Fruit fly (Drosophila melanogaster) whole organism, prepupa: ENCODE results near the gene CG4066.

Experiments
- CG11902 ChIP-seq: fragments of 200-800 bp; sonication (Bioruptor generic); optimal IDR thresholded peaks from 3 replicates; lab custom pipeline; 2016; ENCODE audit warnings: missing biosample characterization, missing genetic modification characterization
- CG34406 ChIP-seq: fragments of 200-800 bp; sonication (Bioruptor generic); optimal IDR thresholded peaks from 3 replicates; lab custom pipeline; 2016; ENCODE audit warnings: missing biosample characterization, missing genetic modification characterization
- CG3919 ChIP-seq: fragments of 200-800 bp; sonication (Bioruptor generic); optimal IDR thresholded peaks from 3 replicates; lab custom pipeline; 2016; ENCODE audit warnings: missing biosample characterization, missing genetic modification characterization
- CG6163 ChIP-seq: fragments of 200-800 bp; sonication (Bioruptor generic); IDR thresholded peaks from 3 replicates; pipeline ENCODE4 v1.3.6; 2022; ENCODE audit warnings: missing biosample characterization, missing genetic modification characterization
- Hr39 ChIP-seq: fragments of 200-800 bp; sonication (Bioruptor generic); optimal IDR thresholded peaks from 2 replicates; lab custom pipeline; 2016; ENCODE audit warnings: missing biosample characterization, missing genetic modification characterization
- OdsH ChIP-seq: fragments of 200-800 bp; sonication (Bioruptor generic); optimal IDR thresholded peaks from 3 replicates; lab custom pipeline; 2016; ENCODE audit warnings: missing biosample characterization, missing genetic modification characterization
- Sox102F ChIP-seq: fragments of 200-800 bp; sonication (Bioruptor generic); optimal IDR thresholded peaks from 2 replicates; lab custom pipeline; 2016; ENCODE audit warnings: missing biosample characterization, mild to moderate bottlenecking, missing genetic modification characterization
- Sox15 ChIP-seq: fragments of 200-800 bp; sonication (Bioruptor generic); optimal IDR thresholded peaks from 3 replicates; lab custom pipeline; 2016; ENCODE audit warnings: missing biosample characterization, missing genetic modification characterization
- achi ChIP-seq: fragments of 200-800 bp; sonication (Bioruptor generic); optimal IDR thresholded peaks from 3 replicates; lab custom pipeline; 2016; ENCODE audit warnings: missing biosample characterization, missing genetic modification characterization
- dsx ChIP-seq: fragments of 200-800 bp; optimal IDR thresholded peaks from 3 replicates; lab custom pipeline; 2019; ENCODE audit warnings: missing biosample characterization, mild to moderate bottlenecking, missing genetic modification characterization, moderate library complexity; ENCODE audit not compliant: poor library complexity, severe bottlenecking
- fkh ChIP-seq: fragments of 200-800 bp; sonication (Bioruptor generic); optimal IDR thresholded peaks from 3 replicates; lab custom pipeline; 2017; ENCODE audit warnings: missing biosample characterization, mild to moderate bottlenecking, missing genetic modification characterization, moderate library complexity
- lz ChIP-seq: fragments of 200-800 bp; sonication (Bioruptor generic); optimal IDR thresholded peaks from 3 replicates; lab custom pipeline; 2016; ENCODE audit warnings: missing biosample characterization, missing genetic modification characterization
- ss ChIP-seq, 2 experiments: fragments of 200-800 bp; sonication (Bioruptor generic); optimal IDR thresholded peaks; 2 replicates in 1 of 2; 3 replicates in 1 of 2; lab custom pipeline; 2017 to 2018; ENCODE audit warnings: mild to moderate bottlenecking in 2 of 2, missing biosample characterization in 2 of 2, missing genetic modification characterization in 2 of 2, moderate library complexity in 1 of 2

DNA sequence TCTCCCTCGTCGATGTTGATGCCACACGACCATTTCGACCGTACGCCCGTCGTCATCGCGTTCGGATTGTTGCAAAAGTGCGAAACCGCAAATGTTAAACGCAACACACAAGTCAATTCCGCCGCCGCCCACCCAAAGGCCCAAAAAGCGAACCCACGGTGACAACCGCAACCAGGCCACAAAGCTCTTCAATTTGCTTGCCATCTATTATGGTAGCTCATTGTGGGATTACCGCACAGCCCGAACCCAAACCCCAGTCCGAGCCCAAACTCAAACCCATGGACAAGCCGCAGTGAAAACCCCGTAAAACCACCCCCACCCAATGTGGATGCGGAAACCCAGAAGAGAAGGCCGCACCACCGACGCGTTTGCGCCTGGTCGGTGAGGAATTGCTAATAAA is 18.7 kb downstream of the CG4066 start:
- TF ChIP-seq CG6163 (GFP tag; lab: Robert Waterston, UW) = no peak
- TF ChIP-seq ss (GFP tag; optimal IDR thresholded peaks at IDR 0.05; lab: Kevin White, UChicago) = no peak
- TF ChIP-seq CG3919 (GFP tag; lab: Kevin White, UChicago) = no peak
- TF ChIP-seq Sox102F (GFP tag; lab: Kevin White, UChicago) = no peak
- TF ChIP-seq lz = no peak
- no peak for TF ChIP-seq OdsH
- TF ChIP-seq dsx (GFP tag; lab: Kevin White, UChicago) = no peak
- no peak for TF ChIP-seq CG34406 (GFP tag; lab: Kevin White, UChicago)
- TF ChIP-seq fkh (GFP tag; lab: Kevin White, UChicago) = no peak
- no peak for TF ChIP-seq Sox15 (GFP tag; lab: Kevin White, UChicago)
- TF ChIP-seq Hr39 (GFP tag; lab: Kevin White, UChicago) = no peak
- TF ChIP-seq CG11902 = no peak
- no peak for TF ChIP-seq achi (GFP tag; lab: Kevin White, UChicago)
